Worm (Caenorhabditis elegans) whole organism, dauer: Measurements from ENCODE around the gene T27A10.5.

Source experiments
- unc-62 ChIP-seq: sonication (generic microtip); optimal IDR thresholded peaks from 2 replicates; lab custom pipeline; 2017; ENCODE audit warnings: missing biosample characterization, missing genetic modification reagents, missing genetic modification characterization

The T27A10.5 gene

DNA sequence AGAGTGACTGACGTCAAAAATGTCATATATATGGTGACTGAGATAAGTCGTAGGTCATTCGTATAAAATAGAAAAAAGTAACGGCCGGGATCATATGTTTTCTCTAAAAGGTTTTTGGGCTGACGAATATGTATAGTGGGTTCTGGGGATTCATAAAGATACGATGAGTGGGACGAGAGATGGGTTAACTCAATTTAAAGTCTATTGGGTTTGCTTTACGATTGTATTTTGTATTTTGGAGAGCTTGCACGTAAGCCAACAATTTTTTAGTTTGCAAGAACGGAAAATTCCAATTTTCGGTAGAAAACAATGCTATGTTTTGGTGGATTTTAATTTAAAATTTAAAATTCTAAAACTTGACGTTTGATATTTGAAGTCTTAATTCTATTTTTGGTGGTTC, 11.1 kb upstream of the T27A10.5 start:
- TF ChIP-seq unc-62, result no peak

DNA sequence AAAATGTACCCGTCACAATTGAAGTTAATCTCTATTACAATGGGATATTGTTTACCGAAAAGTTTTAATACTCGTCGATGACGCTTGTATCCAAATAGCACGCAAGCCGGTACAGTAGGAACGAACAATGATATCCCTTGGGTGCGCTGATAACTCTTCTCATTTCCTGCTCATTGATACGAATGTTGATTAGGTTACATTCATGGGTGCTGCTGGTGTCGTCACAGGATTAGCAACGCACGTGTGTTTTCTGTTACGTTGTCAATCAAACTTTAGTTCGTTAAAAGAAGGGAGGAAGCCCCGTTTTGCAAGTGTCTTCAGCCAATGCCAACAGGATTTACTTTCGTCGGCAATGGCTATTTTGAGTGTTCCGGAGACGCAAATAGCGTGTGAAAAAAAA, 10.1 kb upstream of the T27A10.5 start:
- no peak for TF ChIP-seq unc-62

DNA sequence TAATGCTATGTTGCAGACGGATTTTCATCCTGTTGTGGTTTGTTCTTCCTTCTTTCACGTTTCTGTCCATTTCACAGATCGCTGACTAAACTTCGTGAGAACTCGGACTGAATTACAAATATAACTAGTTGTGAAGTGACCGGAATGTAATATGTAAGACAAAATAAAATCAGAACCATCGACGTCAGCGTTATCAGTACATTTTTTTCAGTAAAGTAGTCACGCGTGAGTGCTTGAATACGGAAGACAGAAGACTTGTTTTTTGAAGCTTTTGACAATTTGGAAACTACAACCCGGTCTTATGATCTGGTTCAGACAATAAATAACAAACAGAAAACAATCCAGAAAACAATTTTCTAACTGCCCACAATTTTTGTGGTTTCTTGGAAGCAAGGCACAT, 8.4 kb upstream of the T27A10.5 start:
- TF ChIP-seq unc-62, result no peak

DNA sequence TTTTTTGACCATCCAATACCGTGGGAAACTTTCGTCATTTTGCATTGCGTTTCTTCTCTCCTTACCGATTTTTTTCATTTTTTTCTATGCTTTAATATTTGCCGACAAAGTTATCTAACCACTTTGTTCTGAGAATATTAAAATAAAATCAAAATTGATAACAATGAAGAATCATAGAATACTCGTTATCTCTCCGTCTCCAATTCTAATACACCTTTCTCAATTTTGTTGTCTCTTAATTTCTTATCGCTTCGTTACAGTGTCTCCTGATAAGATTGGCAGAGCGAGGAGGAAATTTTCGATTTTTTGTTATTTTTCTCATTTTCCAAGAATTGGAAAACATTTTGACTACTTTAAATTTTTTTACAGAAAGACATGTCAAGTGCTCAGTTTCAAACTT, 2.9 kb upstream of the T27A10.5 start, which contains the start of gene ckc-1:
Gene ckc-1, plus strand, starts transcription at position 368 of the 400 bp plus-strand sequence.
- no peak for TF ChIP-seq unc-62

DNA sequence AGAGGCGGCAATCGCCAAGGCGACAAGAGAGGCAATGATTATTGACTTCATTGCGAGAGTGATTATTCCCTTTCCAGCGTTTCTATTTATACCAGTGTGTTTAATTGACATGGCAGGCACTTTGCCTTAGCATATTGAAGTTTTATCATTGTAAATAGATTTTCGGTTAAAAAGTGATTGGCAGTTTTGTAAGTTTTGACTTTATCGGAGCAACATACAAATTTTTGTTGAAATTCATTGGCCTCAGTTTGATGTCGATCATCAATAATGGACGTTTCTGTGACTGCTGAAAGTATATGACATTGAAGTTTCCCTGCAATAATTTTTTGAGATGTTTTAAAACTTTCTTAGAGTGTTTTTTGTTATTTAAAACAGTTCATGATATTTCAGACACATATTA, 892 bp downstream of the T27A10.5 start, which contains the start of gene vit-3:
Gene vit-3, minus strand, starts transcription at position 60 of the 400 bp plus-strand sequence.
- no peak for TF ChIP-seq unc-62

DNA sequence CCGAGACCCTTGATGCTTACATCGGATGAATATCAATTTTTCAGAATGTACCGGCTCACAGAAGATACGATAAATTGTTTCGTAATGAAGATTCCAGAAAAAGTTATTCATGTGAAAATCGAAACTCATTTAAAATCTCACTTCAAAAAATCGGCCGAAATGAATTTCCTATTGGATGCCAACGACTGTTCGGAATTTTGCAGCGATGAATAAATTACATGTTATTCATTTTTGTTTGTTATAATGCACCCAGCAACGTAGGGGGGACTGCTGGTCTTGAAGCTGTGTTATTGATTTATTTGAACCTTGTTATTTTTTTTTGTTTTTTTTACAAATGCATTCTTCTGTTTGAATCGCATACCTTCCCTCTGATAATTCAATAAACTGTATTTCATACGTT, 6.5 kb downstream of the T27A10.5 start:
- TF ChIP-seq unc-62, result no peak

DNA sequence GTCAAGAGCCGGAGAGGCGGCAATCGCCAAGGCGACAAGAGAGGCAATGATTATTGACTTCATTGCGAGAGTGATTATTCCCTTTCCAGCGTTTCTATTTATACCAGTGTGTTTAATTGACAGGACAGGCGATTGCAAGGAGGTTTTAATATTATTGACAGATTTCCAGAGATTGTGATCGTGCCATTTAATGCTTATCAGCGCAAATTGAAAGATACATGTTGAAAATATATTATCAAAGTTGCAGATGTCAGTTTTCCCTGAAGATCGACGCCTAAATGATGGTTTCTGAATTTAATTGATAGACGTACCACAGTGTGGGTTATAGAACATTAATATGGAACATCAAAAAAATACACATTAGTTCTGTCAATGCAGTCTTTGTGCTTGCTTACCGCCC, 9.5 kb downstream of the T27A10.5 start, which contains the start of gene vit-4:
Gene vit-4, minus strand, starts transcription at position 63 of the 400 bp plus-strand sequence.
- TF ChIP-seq unc-62, result no peak

DNA sequence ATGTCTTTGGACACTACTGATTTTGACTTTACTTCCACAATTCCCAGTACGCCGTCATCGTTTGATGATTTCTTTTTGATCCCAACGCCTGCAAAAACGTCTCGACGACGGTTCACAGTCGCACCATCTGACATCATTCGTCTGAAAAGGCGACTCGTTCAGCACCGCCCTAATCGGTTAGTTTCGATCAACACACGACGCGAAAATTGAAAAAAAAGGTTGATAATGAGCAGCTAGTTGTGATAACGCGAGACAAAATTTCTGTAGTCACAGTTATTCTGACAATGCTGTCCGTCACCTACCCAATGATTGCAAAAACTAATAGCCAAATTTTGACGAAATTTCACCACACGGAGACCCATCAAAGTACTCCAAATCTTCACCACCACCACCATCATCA, 17.5 kb downstream of the T27A10.5 start:
- TF ChIP-seq unc-62, result no peak

DNA sequence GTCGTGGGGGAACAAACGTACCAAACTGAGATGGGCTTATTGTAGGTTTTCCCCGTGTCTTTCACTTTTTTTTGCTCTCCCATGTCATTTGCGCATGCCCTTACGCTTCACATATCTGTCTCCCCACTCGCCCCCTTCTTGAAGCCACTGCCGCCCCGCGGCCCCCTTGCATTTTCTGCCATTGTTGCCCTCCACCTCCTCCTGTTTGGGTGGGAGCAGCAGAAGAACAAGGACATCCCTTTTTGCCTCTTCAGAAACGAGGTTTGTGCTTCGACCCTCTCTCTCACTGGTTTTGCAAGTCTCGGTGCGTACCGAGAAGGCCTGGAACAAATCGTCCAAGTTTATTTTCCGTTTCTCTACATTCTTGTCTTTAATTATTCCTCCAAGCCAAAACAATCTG, 19.3 kb downstream of the T27A10.5 start:
- TF ChIP-seq unc-62, result no peak

DNA sequence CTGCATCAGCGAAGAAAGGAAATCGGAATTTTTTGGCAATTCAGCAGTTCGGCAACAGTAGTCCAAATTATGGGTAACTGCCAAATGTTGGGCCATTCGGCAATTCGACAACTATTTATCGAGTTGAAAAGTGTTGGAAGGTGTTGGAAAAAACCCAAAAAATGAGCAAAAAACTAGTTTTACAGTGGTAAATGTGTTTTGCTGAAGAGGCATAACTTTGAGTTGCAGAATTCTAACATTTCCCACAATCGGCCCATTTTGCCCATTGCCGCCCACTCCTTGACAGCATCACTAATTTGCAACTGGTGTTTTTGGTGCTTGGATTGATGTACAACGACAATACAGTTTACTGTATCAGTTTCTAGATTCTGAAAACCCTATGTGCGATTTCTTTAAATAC, 19.7 kb downstream of the T27A10.5 start:
- no peak for TF ChIP-seq unc-62

DNA sequence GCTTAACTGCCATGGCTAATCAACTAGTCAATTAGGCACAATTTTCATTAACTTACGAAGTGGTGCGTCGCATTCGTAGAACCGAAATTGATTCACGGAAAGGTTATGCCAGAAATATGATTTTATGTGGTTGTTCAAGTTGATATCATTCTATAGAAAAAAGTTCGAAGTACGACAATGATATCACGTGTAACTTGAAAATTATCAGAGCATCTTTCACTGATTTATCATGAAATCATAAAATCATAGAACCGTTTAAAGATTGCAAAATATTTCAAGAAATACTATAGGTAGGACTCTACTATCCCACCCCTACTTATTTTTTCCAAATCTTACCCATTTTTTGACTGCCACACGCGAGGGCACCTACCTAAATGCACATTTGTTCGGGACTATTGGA, 20.4 kb downstream of the T27A10.5 start:
- no peak for TF ChIP-seq unc-62

DNA sequence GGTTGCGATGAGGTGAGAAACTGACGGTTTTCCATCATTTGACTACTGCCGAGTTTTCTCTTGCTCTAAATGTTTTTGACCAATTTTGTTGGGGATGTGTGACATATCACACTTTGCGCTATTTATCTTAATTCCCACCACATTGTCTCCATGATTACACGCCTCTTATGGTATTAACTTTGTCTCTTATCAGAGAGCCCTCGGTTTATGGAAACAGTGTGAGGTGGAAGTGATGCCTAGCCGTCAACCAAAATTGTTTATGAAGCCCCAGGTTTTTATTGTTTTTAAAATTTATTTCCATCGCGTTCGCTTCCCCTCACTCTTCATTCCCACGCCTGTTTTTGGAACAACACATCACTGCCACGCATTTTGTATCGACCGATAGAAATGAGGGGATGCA, 22.2 kb downstream of the T27A10.5 start:
- TF ChIP-seq unc-62, result no peak

DNA sequence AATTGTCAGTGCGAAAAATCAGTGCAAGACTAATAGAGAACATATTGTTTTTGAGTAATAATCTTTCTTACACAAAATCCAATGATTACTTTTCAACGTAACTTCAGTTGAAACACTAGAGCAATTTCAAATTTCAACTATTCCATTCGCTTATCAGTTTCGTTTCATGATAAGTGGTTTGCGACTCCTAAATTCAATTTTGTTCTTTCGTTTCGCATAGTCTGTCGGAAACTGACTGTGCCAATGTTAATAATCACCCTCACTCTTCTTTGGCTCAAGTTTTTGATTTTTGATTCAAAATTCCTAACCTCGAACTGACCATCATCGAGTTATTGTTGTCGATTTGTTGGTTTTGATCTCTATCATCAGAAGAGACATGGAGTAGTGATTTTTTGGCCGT, 24.7 kb downstream of the T27A10.5 start:
- TF ChIP-seq unc-62, result no peak

DNA sequence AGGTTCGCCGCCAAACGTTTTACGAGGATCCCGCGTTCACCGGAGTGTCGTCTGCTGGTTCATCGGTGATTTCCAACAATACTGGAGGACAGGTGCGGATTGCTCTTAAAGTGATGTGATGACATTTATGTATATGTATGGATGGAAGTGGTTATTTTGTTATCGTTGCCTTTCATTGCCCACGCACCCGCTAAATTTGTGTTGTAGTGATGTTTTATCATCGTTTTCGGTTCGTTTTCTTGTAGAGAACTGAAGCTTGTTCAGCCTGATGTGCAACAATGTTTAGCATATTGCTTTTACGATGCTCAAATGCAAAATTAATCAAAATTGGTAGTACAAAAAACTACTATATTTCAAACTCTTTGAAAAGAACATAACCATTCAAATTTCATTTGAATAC, 25.6 kb downstream of the T27A10.5 start:
- TF ChIP-seq unc-62, result no peak

DNA sequence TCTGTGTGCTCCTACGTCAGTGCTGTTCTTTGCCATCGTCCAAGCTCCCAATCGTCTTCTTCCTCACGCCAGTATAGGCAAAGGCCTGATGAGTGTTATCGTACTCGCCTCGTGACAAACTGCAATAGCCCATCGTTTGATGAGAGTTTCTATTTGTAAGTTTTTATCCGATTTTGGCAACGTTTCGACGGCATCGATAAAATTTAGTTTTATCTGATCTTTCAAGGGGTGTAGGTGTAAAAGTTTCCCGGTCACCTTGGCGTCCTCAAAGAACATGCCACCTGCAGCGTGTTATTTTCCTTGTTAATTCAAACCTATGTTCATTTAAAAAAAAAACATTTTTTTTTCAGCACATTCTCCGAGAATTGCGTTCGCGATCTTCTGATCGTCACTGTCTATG, 26.3 kb downstream of the T27A10.5 start:
- TF ChIP-seq unc-62, result no peak

DNA sequence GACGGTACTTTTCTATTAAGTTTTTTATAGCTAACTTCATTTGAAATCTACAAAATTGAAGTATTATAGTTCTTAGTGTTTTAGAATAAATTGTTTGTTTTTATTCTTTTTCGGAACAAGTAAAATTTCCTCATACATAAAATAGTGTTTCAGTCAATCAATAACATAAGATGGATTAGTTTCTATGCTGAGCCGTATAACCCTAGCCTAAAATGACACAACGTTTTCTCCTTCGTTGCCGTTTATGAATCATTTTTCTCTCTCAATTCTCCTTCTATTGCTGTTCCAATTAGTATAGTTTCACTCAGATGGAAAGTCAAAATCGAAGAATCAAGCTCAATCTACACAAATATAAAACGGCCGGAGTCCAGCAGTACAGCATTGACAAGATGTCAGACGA, 31.1 kb downstream of the T27A10.5 start, which contains the start of gene rgs-7:
Gene rgs-7, plus strand, starts transcription at position 301 of the 400 bp plus-strand sequence.
- no peak for TF ChIP-seq unc-62

DNA sequence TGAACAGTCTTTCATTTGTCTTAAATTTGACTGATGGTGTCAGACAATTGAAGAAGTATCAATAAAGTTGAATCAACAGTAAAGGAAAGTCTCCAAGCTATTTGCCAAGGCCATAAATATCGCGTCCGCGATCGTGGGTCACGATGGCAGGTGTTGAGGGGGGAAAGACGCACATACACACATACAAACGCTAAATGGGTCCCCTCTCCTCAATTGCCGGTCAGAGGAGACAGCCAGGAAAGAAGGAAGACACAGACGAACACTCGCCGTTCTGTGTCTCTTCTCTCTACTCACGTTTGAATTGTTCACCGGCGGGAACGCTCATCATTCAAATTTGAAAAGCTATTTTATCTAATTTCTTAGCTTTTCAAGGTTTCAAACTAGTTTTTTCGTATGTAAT, 32.5 kb downstream of the T27A10.5 start:
- no peak for TF ChIP-seq unc-62

DNA sequence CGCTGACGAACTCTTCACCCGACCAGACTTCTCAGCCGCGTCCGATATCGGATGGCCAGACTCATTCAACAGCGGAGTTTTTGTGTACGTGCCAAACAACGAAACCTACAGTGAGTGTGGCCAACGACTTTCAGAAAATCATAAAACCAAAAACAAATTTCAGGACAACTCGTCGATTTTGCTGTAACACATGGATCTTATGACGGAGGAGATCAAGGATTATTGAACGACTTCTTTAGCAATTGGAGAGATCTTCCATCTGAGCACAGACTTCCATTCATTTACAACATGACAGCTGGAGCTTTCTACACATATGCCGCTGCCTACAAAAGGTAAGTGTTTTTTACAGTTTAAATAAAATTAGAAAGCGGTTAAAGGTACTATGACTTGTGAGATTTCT, 35.3 kb downstream of the T27A10.5 start:
- no peak for TF ChIP-seq unc-62

DNA sequence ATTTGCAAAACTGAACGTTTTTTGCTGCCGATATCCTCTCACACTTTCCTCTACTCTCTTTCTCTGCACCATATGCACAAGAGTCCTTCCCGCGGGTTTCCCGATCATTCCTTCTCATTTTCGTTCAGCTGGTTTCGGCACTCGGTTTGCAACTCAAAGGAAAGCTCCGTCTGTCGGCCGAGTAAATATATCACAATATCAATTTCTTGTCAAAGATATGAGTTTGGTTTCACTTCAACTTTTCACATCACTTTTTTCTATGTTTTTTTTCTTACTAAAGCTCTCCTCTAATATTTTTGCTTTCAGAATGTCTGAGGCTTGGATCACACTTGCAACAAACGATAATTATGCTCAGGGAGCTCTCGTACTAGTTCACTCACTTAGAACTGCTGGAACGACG, 36.0 kb downstream of the T27A10.5 start, which contains the start of gene gyg-1:
Gene gyg-1, plus strand, starts transcription at position 301 of the 400 bp plus-strand sequence.
- TF ChIP-seq unc-62, result no peak
